Worm (Caenorhabditis elegans): ENCODE data around the gene cki-2.

ce11 chrII:7777320-7777978, 38.9 kb upstream of the cki-2 start, which contains the start of gene mthf-1:
- TF ChIP-seq ahr-1 (tag; optimal IDR thresholded peaks at IDR 0.05) (no peak), unc-86 (tag; optimal IDR thresholded peaks at IDR 0.05) (no peak), ceh-18 (tag; optimal IDR thresholded peaks at IDR 0.05) (no peak), hlh-6 (tag; optimal IDR thresholded peaks at IDR 0.05) (no peak), unc-3 (GFP tag; conservative IDR thresholded peaks at IDR 0.05) (no peak), unc-3 (tag; optimal IDR thresholded peaks at IDR 0.05) (no peak), sox-2 (GFP tag; IDR thresholded peaks at IDR 0.05) (no peak), ets-4 (tag; optimal IDR thresholded peaks at IDR 0.05) (no peak)
